Fruit fly (Drosophila melanogaster) whole organism, embryonic: ENCODE results near the gene Nep6.

Experiments used
- Aef1 ChIP-seq: fragments of 200-800 bp; sonication (Bioruptor generic); IDR thresholded peaks from 3 replicates; pipeline ENCODE4 v1.3.6; 2022; ENCODE audit warnings: missing biosample characterization, missing genetic modification characterization
- Awh ChIP-seq: fragments of 200-800 bp; sonication (Bioruptor generic); IDR thresholded peaks from 2 replicates; pipeline ENCODE4, ENCODE4 v1.3.6; 2022; ENCODE audit warnings: missing biosample characterization, missing genetic modification characterization
- CG10147 ChIP-seq: fragments of 200-800 bp; sonication (Bioruptor generic); optimal IDR thresholded peaks from 2 replicates; lab custom pipeline; 2019; ENCODE audit warnings: missing biosample characterization, mild to moderate bottlenecking, missing genetic modification characterization, moderate library complexity
- CG1024 ChIP-seq: fragments of 200-800 bp; sonication (Bioruptor generic); IDR thresholded peaks from 2 replicates; pipeline ENCODE4 v1.3.6; 2022; ENCODE audit warnings: missing biosample characterization, missing genetic modification characterization
- CG10366 ChIP-seq: fragments of 200-800 bp; sonication (Bioruptor generic); IDR thresholded peaks from 2 replicates; pipeline ENCODE4 v1.3.6; 2022; ENCODE audit warnings: missing biosample characterization, missing genetic modification characterization
- CG10431 ChIP-seq: fragments of 200-800 bp; sonication (Bioruptor generic); optimal IDR thresholded peaks from 3 replicates; lab custom pipeline; 2018; ENCODE audit warnings: missing biosample characterization, mild to moderate bottlenecking, missing genetic modification characterization
- CG10654 ChIP-seq: fragments of 200-800 bp; sonication (Bioruptor generic); optimal IDR thresholded peaks from 2 replicates; lab custom pipeline; 2016; ENCODE audit warnings: missing biosample characterization, missing genetic modification characterization
- CG10959 ChIP-seq: fragments of 200-800 bp; sonication (Bioruptor generic); IDR thresholded peaks from 2 replicates; pipeline ENCODE4 v1.3.6; 2022; ENCODE audit warnings: missing biosample characterization, missing genetic modification characterization
- CG11247 ChIP-seq: fragments of 200-800 bp; sonication (Bioruptor generic); IDR thresholded peaks from 2 replicates; pipeline ENCODE4 v1.3.6; 2022; ENCODE audit warnings: missing biosample characterization, missing genetic modification characterization
- CG13123 ChIP-seq: fragments of 200-800 bp; sonication (Bioruptor generic); optimal IDR thresholded peaks from 2 replicates; lab custom pipeline; 2016; ENCODE audit warnings: missing biosample characterization, missing genetic modification characterization
- CG13894 ChIP-seq: fragments of 200-800 bp; sonication (Bioruptor generic); optimal IDR thresholded peaks from 3 replicates; lab custom pipeline; 2018; ENCODE audit warnings: missing biosample characterization, mild to moderate bottlenecking, missing genetic modification characterization, moderate library complexity
- CG15269 ChIP-seq: fragments of 200-800 bp; sonication (Bioruptor generic); optimal IDR thresholded peaks from 2 replicates; lab custom pipeline; 2018; ENCODE audit warnings: missing biosample characterization, mild to moderate bottlenecking, missing genetic modification characterization, moderate library complexity
- CG15479 ChIP-seq: fragments of 200-800 bp; sonication (Bioruptor generic); optimal IDR thresholded peaks from 3 replicates; lab custom pipeline; 2019; ENCODE audit warnings: missing biosample characterization, mild to moderate bottlenecking, missing genetic modification characterization, moderate library complexity
- CG15696 ChIP-seq: fragments of 200-800 bp; sonication (Bioruptor generic); optimal IDR thresholded peaks from 2 replicates; lab custom pipeline; 2019; ENCODE audit warnings: missing biosample characterization, mild to moderate bottlenecking, missing genetic modification characterization, moderate library complexity
- CG1603 ChIP-seq: fragments of 200-800 bp; sonication (Bioruptor generic); optimal IDR thresholded peaks from 2 replicates; lab custom pipeline; 2019; ENCODE audit warnings: missing biosample characterization, mild to moderate bottlenecking, missing genetic modification characterization, moderate library complexity
- CG16813 ChIP-seq: fragments of 200-800 bp; sonication (Bioruptor generic); IDR thresholded peaks from 3 replicates; pipeline ENCODE4 v1.3.6; 2022; ENCODE audit warnings: missing biosample characterization, missing genetic modification characterization; ENCODE audit not compliant: partially characterized antibody
- CG1832 ChIP-seq: fragments of 200-800 bp; sonication (Bioruptor generic); optimal IDR thresholded peaks from 2 replicates; lab custom pipeline; 2017; ENCODE audit warnings: missing biosample characterization, mild to moderate bottlenecking, missing genetic modification characterization, inconsistent platforms
- CG18599 ChIP-seq: fragments of 200-800 bp; sonication (Bioruptor generic); optimal IDR thresholded peaks from 3 replicates; lab custom pipeline; 2017; ENCODE audit warnings: missing biosample characterization, missing genetic modification characterization, mild to moderate bottlenecking, moderate library complexity, missing genetic modification reagents
- CG2116 ChIP-seq: fragments of 200-800 bp; sonication (Bioruptor generic); optimal IDR thresholded peaks from 3 replicates; lab custom pipeline; 2018; ENCODE audit warnings: missing biosample characterization, mild to moderate bottlenecking, missing genetic modification characterization
- CG34376 ChIP-seq: fragments of 200-800 bp; sonication (Bioruptor generic); optimal IDR thresholded peaks from 2 replicates; lab custom pipeline; 2018; ENCODE audit warnings: missing biosample characterization, mild to moderate bottlenecking, missing genetic modification characterization
- CG4424 ChIP-seq: fragments of 200-800 bp; sonication (Bioruptor generic); optimal IDR thresholded peaks from 3 replicates; lab custom pipeline; 2016; ENCODE audit warnings: missing biosample characterization, missing genetic modification characterization
- CG6813 ChIP-seq: fragments of 200-800 bp; sonication (Bioruptor generic); optimal IDR thresholded peaks from 2 replicates; lab custom pipeline; 2017; ENCODE audit warnings: missing biosample characterization, missing genetic modification characterization, mild to moderate bottlenecking, moderate library complexity, missing genetic modification reagents
- CG7987 ChIP-seq: fragments of 200-800 bp; sonication (Bioruptor generic); optimal IDR thresholded peaks from 2 replicates; lab custom pipeline; 2018; ENCODE audit warnings: missing biosample characterization, mild to moderate bottlenecking, missing genetic modification characterization, moderate library complexity
- CG8281 ChIP-seq: fragments of 200-800 bp; sonication (Bioruptor generic); optimal IDR thresholded peaks from 2 replicates; lab custom pipeline; 2018; ENCODE audit warnings: missing biosample characterization, mild to moderate bottlenecking, missing genetic modification characterization, moderate library complexity
- Drgx ChIP-seq: fragments of 200-800 bp; sonication (Bioruptor generic); IDR thresholded peaks from 2 replicates; pipeline ENCODE4 v1.3.6; 2022; ENCODE audit warnings: missing biosample characterization, missing genetic modification characterization
- Hey ChIP-seq: fragments of 200-800 bp; sonication (Bioruptor generic); optimal IDR thresholded peaks from 3 replicates; lab custom pipeline; 2018; ENCODE audit warnings: missing biosample characterization, mild to moderate bottlenecking, missing genetic modification characterization
- Hr78 ChIP-seq, 2 experiments: fragments of 200-800 bp in 1 of 2; fragments of >200 bp in 1 of 2; sonication (Bioruptor generic) in 1 of 2; optimal IDR thresholded peaks; 2 replicates each; lab custom pipeline; 2017 to 2019; ENCODE audit warnings: missing biosample characterization in 2 of 2, missing genetic modification characterization in 2 of 2, mild to moderate bottlenecking in 1 of 2, moderate library complexity in 1 of 2
- NfI ChIP-seq: fragments of 200-800 bp; sonication (Bioruptor generic); optimal IDR thresholded peaks from 3 replicates; lab custom pipeline; 2018; ENCODE audit warnings: missing biosample characterization, mild to moderate bottlenecking, missing genetic modification characterization, moderate library complexity
- Xrp1 ChIP-seq: fragments of 200-800 bp; sonication (Bioruptor generic); IDR thresholded peaks from 2 replicates; pipeline ENCODE4 v1.3.6; 2022; ENCODE audit warnings: missing biosample characterization, missing genetic modification characterization
- YL-1 ChIP-seq: fragments of 200-800 bp; sonication (Bioruptor generic); optimal IDR thresholded peaks from 3 replicates; lab custom pipeline; 2017; ENCODE audit warnings: missing biosample characterization, mild to moderate bottlenecking, missing genetic modification characterization
- bbx ChIP-seq: fragments of 200-800 bp; sonication (Bioruptor generic); IDR thresholded peaks from 2 replicates; pipeline ENCODE4 v1.3.6; 2022; ENCODE audit warnings: missing biosample characterization, missing genetic modification characterization; ENCODE audit not compliant: partially characterized antibody
- caup ChIP-seq: fragments of 200-800 bp; sonication (Bioruptor generic); optimal IDR thresholded peaks from 3 replicates; lab custom pipeline; 2017; ENCODE audit warnings: missing biosample characterization, mild to moderate bottlenecking, missing genetic modification characterization, moderate library complexity; ENCODE audit not compliant: severe bottlenecking
- cg ChIP-seq: fragments of 200-800 bp; sonication (Bioruptor generic); optimal IDR thresholded peaks from 3 replicates; lab custom pipeline; 2019; ENCODE audit warnings: missing biosample characterization, mild to moderate bottlenecking, missing genetic modification characterization, moderate library complexity
- chinmo ChIP-seq: fragments of 200-800 bp; sonication (Bioruptor generic); IDR thresholded peaks from 4 replicates; pipeline ENCODE4 v1.3.6; 2022; ENCODE audit warnings: missing biosample characterization, missing genetic modification characterization; ENCODE audit not compliant: partially characterized antibody
- chm ChIP-seq: fragments of 200-800 bp; sonication (Bioruptor generic); IDR thresholded peaks from 2 replicates; pipeline ENCODE4 v1.3.6; 2022; ENCODE audit warnings: missing biosample characterization, missing genetic modification characterization
- corto ChIP-seq: fragments of 200-800 bp; sonication (Bioruptor generic); optimal IDR thresholded peaks from 2 replicates; lab custom pipeline; 2016; ENCODE audit warnings: missing biosample characterization, mild to moderate bottlenecking, missing genetic modification characterization, moderate library complexity
- eve ChIP-seq, 2 experiments: fragments of >200 bp; optimal IDR thresholded peaks; 2 replicates each; lab custom pipeline; 2017; ENCODE audit warnings: missing biosample characterization in 2 of 2, missing genetic modification characterization in 2 of 2
- gcm ChIP-seq: fragments of 200-800 bp; sonication (Bioruptor generic); optimal IDR thresholded peaks from 2 replicates; lab custom pipeline; 2019; ENCODE audit warnings: missing biosample characterization, mild to moderate bottlenecking, missing genetic modification characterization, moderate library complexity
- gcm2 ChIP-seq: fragments of 200-800 bp; sonication (Bioruptor generic); optimal IDR thresholded peaks from 2 replicates; lab custom pipeline; 2016; ENCODE audit warnings: missing biosample characterization, missing genetic modification characterization
- gem ChIP-seq: fragments of 200-800 bp; sonication (Bioruptor generic); optimal IDR thresholded peaks from 2 replicates; lab custom pipeline; 2019; ENCODE audit warnings: missing biosample characterization, mild to moderate bottlenecking, missing genetic modification characterization, moderate library complexity
- h ChIP-seq: fragments of >200 bp; optimal IDR thresholded peaks from 2 replicates; lab custom pipeline; 2017
- ham ChIP-seq: fragments of 200-800 bp; sonication (Bioruptor generic); IDR thresholded peaks from 2 replicates; pipeline ENCODE4 v1.3.6; 2022; ENCODE audit warnings: missing biosample characterization, missing genetic modification characterization
- nerfin-1 ChIP-seq: fragments of 200-800 bp; sonication (Bioruptor generic); optimal IDR thresholded peaks from 3 replicates; lab custom pipeline; 2019; ENCODE audit warnings: missing biosample characterization, mild to moderate bottlenecking, missing genetic modification characterization, moderate library complexity
- otp ChIP-seq: fragments of 200-800 bp; sonication (Bioruptor generic); IDR thresholded peaks from 3 replicates; pipeline ENCODE4, ENCODE4 v1.3.6; 2022; ENCODE audit warnings: missing biosample characterization, missing genetic modification characterization
- pfk ChIP-seq: fragments of 200-800 bp; sonication (Bioruptor generic); optimal IDR thresholded peaks from 2 replicates; lab custom pipeline; 2018; ENCODE audit warnings: missing biosample characterization, mild to moderate bottlenecking, missing genetic modification characterization, moderate library complexity
- sug ChIP-seq: fragments of 200-800 bp; optimal IDR thresholded peaks from 2 replicates; lab custom pipeline; 2019; ENCODE audit warnings: missing biosample characterization, mild to moderate bottlenecking, missing genetic modification characterization, moderate library complexity
- tgo ChIP-seq: fragments of 200-800 bp; sonication (Bioruptor generic); IDR thresholded peaks from 3 replicates; pipeline ENCODE4 v1.3.6; 2022; ENCODE audit warnings: missing biosample characterization, missing genetic modification characterization
- trh ChIP-seq: fragments of 200-800 bp; sonication (Bioruptor generic); optimal IDR thresholded peaks from 2 replicates; lab custom pipeline; 2016; ENCODE audit warnings: missing biosample characterization, missing genetic modification characterization
- vvl ChIP-seq: fragments of 200-800 bp; sonication (Bioruptor generic); IDR thresholded peaks from 2 replicates; pipeline ENCODE4 v1.3.6; 2022; ENCODE audit warnings: missing biosample characterization, missing genetic modification characterization

Gene Nep6

DNA sequence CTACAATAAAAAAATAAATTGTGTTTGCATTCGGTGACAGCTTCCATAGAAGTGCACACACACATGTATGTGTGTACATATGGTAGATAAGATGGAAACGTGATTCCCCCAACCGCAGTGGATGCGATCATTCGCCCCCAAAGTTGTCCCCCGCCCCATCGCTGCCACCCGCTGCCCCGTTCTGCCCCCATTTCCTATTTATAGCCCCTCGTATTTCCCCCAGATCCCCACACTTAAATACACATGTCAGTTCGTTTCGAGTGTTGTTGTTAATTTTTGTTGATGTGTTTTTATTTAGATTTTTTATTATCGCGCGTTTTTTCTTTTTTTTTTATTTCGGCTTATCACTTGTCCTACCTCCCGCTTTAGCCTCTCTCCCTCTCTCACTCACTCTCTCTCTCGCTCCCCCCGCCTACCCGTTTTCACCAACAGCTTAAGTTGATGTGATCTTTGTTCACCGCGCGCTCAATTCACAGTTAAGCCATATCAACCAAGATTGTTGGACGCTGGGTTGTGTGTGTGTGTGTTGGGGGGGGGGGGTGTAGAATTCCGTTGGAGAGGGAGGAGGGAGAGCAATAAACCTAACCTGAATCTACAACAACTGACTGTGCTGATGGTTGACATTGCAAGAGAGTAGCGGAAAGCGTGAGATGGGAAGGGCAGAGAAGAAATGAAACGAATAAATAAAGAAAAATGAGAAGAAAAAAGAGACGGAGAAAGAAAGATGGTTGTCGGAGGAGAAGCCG lies 47.7 kb upstream of the Nep6 start (continued):
- 0 out of 2 replicates have a peak, but pooled peaks have one; percentile 31 for TF ChIP-seq chm (GFP tag; lab: Robert Waterston, UW)
- no peak for TF ChIP-seq CG4424 (GFP tag; lab: Kevin White, UChicago)
- TF ChIP-seq YL-1 (GFP tag; lab: Kevin White, UChicago), result no peak
- TF ChIP-seq otp (GFP tag; lab: Robert Waterston, UW), result peak; percentile 64
- TF ChIP-seq cg, result peak; percentile 74
- TF ChIP-seq vvl, result peak; percentile 30; the same call in 1 of the 2 replicates
- peak; percentile 11 for TF ChIP-seq CG10431
- peak; percentile 63 for TF ChIP-seq sug (tag; lab: Kevin White, UChicago)
- TF ChIP-seq pfk (GFP tag; lab: Kevin White, UChicago), result no peak
- peak; percentile 11; the same call in 1 of the 2 replicates for TF ChIP-seq CG11247 (GFP tag; lab: Robert Waterston, UW)
- no peak for TF ChIP-seq gcm (GFP tag; lab: Kevin White, UChicago)
- no peak for TF ChIP-seq CG13894 (tag; lab: Kevin White, UChicago)
- TF ChIP-seq Hey (tag; lab: Kevin White, UChicago), result no peak
- no peak for TF ChIP-seq CG8281 (tag; lab: Kevin White, UChicago)
- TF ChIP-seq CG1024, result no peak
- peak; percentile 63; the same call in 1 of the 2 replicates for TF ChIP-seq Drgx (GFP tag; lab: Robert Waterston, UW)
- peak; percentile 2 for TF ChIP-seq caup (GFP tag; lab: Kevin White, UChicago)
- TF ChIP-seq CG34376 (GFP tag; lab: Kevin White, UChicago), result peak; percentile 67
- TF ChIP-seq Aef1 (GFP tag; lab: Robert Waterston, UW), result peak; percentile 50
- TF ChIP-seq CG1832, result peak; percentile 73
- TF ChIP-seq gem (tag; lab: Kevin White, UChicago), result no peak
- no peak for TF ChIP-seq CG6813 (GFP tag; lab: Kevin White, UChicago)
- TF ChIP-seq CG10147, result no peak
- TF ChIP-seq CG15479 (GFP tag; lab: Kevin White, UChicago), result peak; percentile 79
- peak; percentile 55; the same call in 1 of the 2 replicates for TF ChIP-seq Awh (GFP tag; lab: Robert Waterston, UW)
- peak; percentile 17 for TF ChIP-seq CG1603

DNA sequence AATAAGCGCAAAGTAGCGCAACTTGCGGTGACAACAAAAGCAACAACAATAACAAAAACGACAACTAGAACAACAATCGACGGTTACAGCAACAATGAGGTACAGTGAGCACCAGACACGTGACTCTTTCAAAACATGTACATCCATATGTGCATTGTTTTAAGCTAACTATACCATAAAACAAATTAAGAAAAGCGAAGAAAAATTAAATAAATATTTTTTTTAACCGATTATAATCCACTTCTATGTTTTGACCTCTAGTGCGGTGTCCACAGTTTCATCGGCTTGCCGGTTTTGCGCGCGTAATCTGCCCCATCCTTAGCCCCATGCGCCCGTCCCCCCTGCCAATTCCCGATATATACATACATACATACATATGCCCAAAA lies 47.1 kb upstream of the Nep6 start:
- no peak for TF ChIP-seq CG7987
- TF ChIP-seq CG13123, result peak; percentile 73
- peak; percentile 86 for TF ChIP-seq ham (GFP tag; lab: Robert Waterston, UW)
- TF ChIP-seq CG10959 (GFP tag; lab: Robert Waterston, UW), result peak; percentile 75
- TF ChIP-seq CG15696, result peak; percentile 57
- peak; percentile 92 for TF ChIP-seq Xrp1 (GFP tag; lab: Robert Waterston, UW)
- TF ChIP-seq CG10654 (GFP tag; lab: Kevin White, UChicago), result peak; percentile 80
- TF ChIP-seq CG15269 (tag; lab: Kevin White, UChicago), result peak; percentile 93
- peak; percentile 63 for TF ChIP-seq nerfin-1 (tag; lab: Kevin White, UChicago)
- TF ChIP-seq CG2116 (GFP tag; lab: Kevin White, UChicago), result peak; percentile 20
- TF ChIP-seq chinmo (GFP tag; lab: Robert Waterston, UW), result no peak
- peak; percentile 91 for TF ChIP-seq gcm2 (GFP tag; lab: Kevin White, UChicago)
- no peak for TF ChIP-seq Hr78 (GFP tag; optimal IDR thresholded peaks at IDR 0.05; lab: Kevin White, UChicago)
- no peak for TF ChIP-seq CG16813
- peak; percentile 88 for TF ChIP-seq NfI
- TF ChIP-seq h (lab: Kevin White, UChicago), result no peak
- peak; percentile 95 for TF ChIP-seq tgo (GFP tag; lab: Robert Waterston, UW)
- peak; percentile 97 for TF ChIP-seq CG10366 (GFP tag; lab: Robert Waterston, UW)
- peak; percentile 95 for TF ChIP-seq corto (GFP tag; lab: Kevin White, UChicago)
- TF ChIP-seq bbx (GFP tag; lab: Robert Waterston, UW), result no peak
- TF ChIP-seq CG18599, result peak; percentile 97
- TF ChIP-seq eve (GFP tag; optimal IDR thresholded peaks at IDR 0.05; lab: Kevin White, UChicago), result peak in 1 of 2 experiments; percentile 91
- peak; percentile 70 for TF ChIP-seq trh (GFP tag; lab: Kevin White, UChicago)
